Fruit fly (Drosophila melanogaster) whole organism, embryonic: Measurements from ENCODE around the gene Mtl.

Experiments used
- Ada2b ChIP-seq: fragments of 200-800 bp; sonication (Bioruptor generic); IDR thresholded peaks from 2 replicates; pipeline ENCODE4 v1.3.6; 2022; ENCODE audit warnings: missing biosample characterization, missing genetic modification characterization
- Asciz ChIP-seq: fragments of 200-800 bp; sonication (Bioruptor generic); optimal IDR thresholded peaks from 2 replicates; lab custom pipeline; 2017; ENCODE audit warnings: missing biosample characterization, mild to moderate bottlenecking, missing genetic modification characterization, missing genetic modification reagents
- Atf6 ChIP-seq: fragments of 200-800 bp; sonication (Bioruptor generic); IDR thresholded peaks from 2 replicates; pipeline ENCODE4 v1.3.6; 2022; ENCODE audit warnings: missing biosample characterization, missing genetic modification characterization
- Bgb ChIP-seq: fragments of 200-800 bp; sonication (Bioruptor generic); IDR thresholded peaks from 2 replicates; pipeline ENCODE4 v1.3.6; 2022; ENCODE audit warnings: missing biosample characterization, missing genetic modification characterization; ENCODE audit not compliant: partially characterized antibody
- CG10147 ChIP-seq: fragments of 200-800 bp; sonication (Bioruptor generic); optimal IDR thresholded peaks from 2 replicates; lab custom pipeline; 2019; ENCODE audit warnings: missing biosample characterization, mild to moderate bottlenecking, missing genetic modification characterization, moderate library complexity
- CG10274 ChIP-seq: fragments of 200-800 bp; sonication (Bioruptor generic); optimal IDR thresholded peaks from 3 replicates; lab custom pipeline; 2017; ENCODE audit warnings: missing biosample characterization, mild to moderate bottlenecking, missing genetic modification characterization
- CG10431 ChIP-seq: fragments of 200-800 bp; sonication (Bioruptor generic); optimal IDR thresholded peaks from 3 replicates; lab custom pipeline; 2018; ENCODE audit warnings: missing biosample characterization, mild to moderate bottlenecking, missing genetic modification characterization
- CG10979 ChIP-seq: fragments of 200-800 bp; sonication (Bioruptor generic); optimal IDR thresholded peaks from 2 replicates; lab custom pipeline; 2018; ENCODE audit warnings: missing biosample characterization, mild to moderate bottlenecking, missing genetic modification characterization, moderate library complexity
- CG12236 ChIP-seq: fragments of 200-800 bp; sonication (Bioruptor generic); optimal IDR thresholded peaks from 2 replicates; lab custom pipeline; 2016; ENCODE audit warnings: missing biosample characterization, missing genetic modification characterization
- CG12744 ChIP-seq: fragments of 200-800 bp; sonication (Bioruptor generic); optimal IDR thresholded peaks from 2 replicates; lab custom pipeline; 2016; ENCODE audit warnings: missing biosample characterization, missing genetic modification characterization
- CG13287 ChIP-seq: fragments of 200-800 bp; sonication (Bioruptor generic); IDR thresholded peaks from 2 replicates; pipeline ENCODE4 v1.3.6; 2022; ENCODE audit warnings: missing biosample characterization, missing genetic modification characterization; ENCODE audit not compliant: partially characterized antibody
- CG13296 ChIP-seq: fragments of 200-800 bp; sonication (Bioruptor generic); optimal IDR thresholded peaks from 3 replicates; lab custom pipeline; 2018; ENCODE audit warnings: missing biosample characterization, mild to moderate bottlenecking, missing genetic modification characterization
- CG15073 ChIP-seq: fragments of 200-800 bp; sonication (Bioruptor generic); optimal IDR thresholded peaks from 2 replicates; lab custom pipeline; 2016; ENCODE audit warnings: missing biosample characterization, missing genetic modification characterization
- CG16863 ChIP-seq: fragments of 200-800 bp; sonication (Bioruptor generic); optimal IDR thresholded peaks from 3 replicates; lab custom pipeline; 2016; ENCODE audit warnings: missing biosample characterization, missing genetic modification characterization
- CG17361 ChIP-seq: fragments of 200-800 bp; sonication (Bioruptor generic); IDR thresholded peaks from 3 replicates; pipeline ENCODE4 v1.3.6; 2022; ENCODE audit warnings: missing biosample characterization, missing genetic modification characterization
- CG2116 ChIP-seq: fragments of 200-800 bp; sonication (Bioruptor generic); optimal IDR thresholded peaks from 3 replicates; lab custom pipeline; 2018; ENCODE audit warnings: missing biosample characterization, mild to moderate bottlenecking, missing genetic modification characterization
- CG30020 ChIP-seq: fragments of 200-800 bp; optimal IDR thresholded peaks from 2 replicates; lab custom pipeline; 2019; ENCODE audit warnings: missing biosample characterization, mild to moderate bottlenecking, missing genetic modification characterization, moderate library complexity
- CG32532 ChIP-seq: fragments of 200-800 bp; sonication (Bioruptor generic); IDR thresholded peaks from 2 replicates; pipeline ENCODE4 v1.3.6; 2022; ENCODE audit warnings: missing biosample characterization, missing genetic modification characterization
- CG34376 ChIP-seq: fragments of 200-800 bp; sonication (Bioruptor generic); optimal IDR thresholded peaks from 2 replicates; lab custom pipeline; 2018; ENCODE audit warnings: missing biosample characterization, mild to moderate bottlenecking, missing genetic modification characterization
- CG3726 ChIP-seq: fragments of 200-800 bp; sonication (Bioruptor generic); IDR thresholded peaks from 3 replicates; pipeline ENCODE4, ENCODE4 v1.3.6; 2022; ENCODE audit warnings: missing biosample characterization, missing genetic modification characterization
- CG6272 ChIP-seq: fragments of 200-800 bp; sonication (Bioruptor generic); IDR thresholded peaks from 2 replicates; pipeline ENCODE4 v1.3.6; 2022; ENCODE audit warnings: missing biosample characterization, missing genetic modification characterization
- CG6689 ChIP-seq: fragments of 200-800 bp; sonication (Bioruptor generic); IDR thresholded peaks from 2 replicates; pipeline ENCODE4 v1.3.6; 2022; ENCODE audit warnings: missing biosample characterization, missing genetic modification characterization
- CG8281 ChIP-seq: fragments of 200-800 bp; sonication (Bioruptor generic); optimal IDR thresholded peaks from 2 replicates; lab custom pipeline; 2018; ENCODE audit warnings: missing biosample characterization, mild to moderate bottlenecking, missing genetic modification characterization, moderate library complexity
- CG9727 ChIP-seq: fragments of 200-800 bp; sonication (Bioruptor generic); optimal IDR thresholded peaks from 3 replicates; lab custom pipeline; 2017; ENCODE audit warnings: missing biosample characterization, mild to moderate bottlenecking, missing genetic modification characterization
- CG9932 ChIP-seq: fragments of 200-800 bp; sonication (Bioruptor generic); IDR thresholded peaks from 2 replicates; pipeline ENCODE4 v1.3.6; 2022; ENCODE audit warnings: missing biosample characterization, missing genetic modification characterization
- Dip2 ChIP-seq: fragments of 200-800 bp; sonication (Bioruptor generic); IDR thresholded peaks from 2 replicates; pipeline ENCODE4 v1.3.6; 2022; ENCODE audit warnings: missing biosample characterization, missing genetic modification characterization
- Dref ChIP-seq: fragments of 200-800 bp; sonication (Bioruptor generic); IDR thresholded peaks from 2 replicates; pipeline ENCODE4 v1.3.6; 2022; ENCODE audit warnings: missing biosample characterization, missing genetic modification characterization
- Ets97D ChIP-seq: fragments of 200-800 bp; sonication (Bioruptor generic); optimal IDR thresholded peaks from 3 replicates; lab custom pipeline; 2016; ENCODE audit warnings: missing biosample characterization, missing genetic modification characterization
- Neu2 ChIP-seq: fragments of 200-800 bp; sonication (Bioruptor generic); optimal IDR thresholded peaks from 3 replicates; lab custom pipeline; 2016; ENCODE audit warnings: missing biosample characterization, missing genetic modification characterization, borderline replicate concordance
- Rx ChIP-seq: fragments of 200-800 bp; sonication (Bioruptor generic); IDR thresholded peaks from 2 replicates; pipeline ENCODE4 v1.3.6; 2022; ENCODE audit warnings: missing biosample characterization, missing genetic modification characterization
- Side ChIP-seq: fragments of 200-800 bp; sonication (Bioruptor generic); optimal IDR thresholded peaks from 2 replicates; lab custom pipeline; 2016; ENCODE audit warnings: missing biosample characterization, missing genetic modification characterization
- Sox100B ChIP-seq: fragments of 200-800 bp; sonication (Bioruptor generic); optimal IDR thresholded peaks from 3 replicates; lab custom pipeline; 2018; ENCODE audit warnings: missing biosample characterization, mild to moderate bottlenecking, missing genetic modification characterization
- Sox102F ChIP-seq: fragments of 200-800 bp; sonication (Bioruptor generic); optimal IDR thresholded peaks from 2 replicates; lab custom pipeline; 2018; ENCODE audit warnings: missing biosample characterization, mild to moderate bottlenecking, missing genetic modification characterization, moderate library complexity
- ara ChIP-seq: fragments of 200-800 bp; sonication (Bioruptor generic); IDR thresholded peaks from 2 replicates; pipeline ENCODE4 v1.3.6; 2022; ENCODE audit warnings: missing biosample characterization, missing genetic modification characterization
- bab2 ChIP-seq: fragments of 200-800 bp; sonication (Bioruptor generic); optimal IDR thresholded peaks from 2 replicates; lab custom pipeline; 2016; ENCODE audit warnings: missing biosample characterization, missing genetic modification characterization
- bowl ChIP-seq: fragments of 200-800 bp; sonication (Bioruptor generic); IDR thresholded peaks from 2 replicates; pipeline ENCODE4 v1.3.6; 2022; ENCODE audit warnings: missing biosample characterization, missing genetic modification characterization
- crol ChIP-seq: fragments of 200-800 bp; sonication (Bioruptor generic); IDR thresholded peaks from 2 replicates; pipeline ENCODE4 v1.3.6; 2022; ENCODE audit warnings: missing biosample characterization, missing genetic modification characterization
- da ChIP-seq: fragments of 200-800 bp; sonication (Bioruptor generic); optimal IDR thresholded peaks from 2 replicates; lab custom pipeline; 2016; ENCODE audit warnings: missing biosample characterization, missing genetic modification characterization
- dan ChIP-seq: fragments of 200-800 bp; sonication (Bioruptor generic); IDR thresholded peaks from 2 replicates; pipeline ENCODE4 v1.3.6; 2022; ENCODE audit warnings: missing biosample characterization, missing genetic modification characterization
- dimm ChIP-seq: fragments of 200-800 bp; sonication (Bioruptor generic); IDR thresholded peaks from 2 replicates; pipeline ENCODE4 v1.3.6; 2022; ENCODE audit warnings: missing biosample characterization, missing genetic modification characterization
- exex ChIP-seq: fragments of 200-800 bp; sonication (Bioruptor generic); optimal IDR thresholded peaks from 4 replicates; lab custom pipeline; 2018; ENCODE audit warnings: missing biosample characterization, mild to moderate bottlenecking, missing genetic modification characterization, moderate library complexity
- insv ChIP-seq, 2 experiments: fragments of 200-800 bp; sonication (Bioruptor generic); optimal IDR thresholded peaks; 3 replicates each; lab custom pipeline; 2016 to 2018; ENCODE audit warnings: missing biosample characterization in 2 of 2, missing genetic modification characterization in 2 of 2
- jumu ChIP-seq: fragments of 200-800 bp; sonication (Bioruptor generic); optimal IDR thresholded peaks from 3 replicates; lab custom pipeline; 2016; ENCODE audit warnings: missing biosample characterization, missing genetic modification characterization
- kay ChIP-seq: fragments of 200-800 bp; sonication (Bioruptor generic); optimal IDR thresholded peaks from 2 replicates; lab custom pipeline; 2016; ENCODE audit warnings: missing biosample characterization, missing genetic modification characterization
- odd ChIP-seq: fragments of 200-800 bp; sonication (Bioruptor generic); optimal IDR thresholded peaks from 2 replicates; lab custom pipeline; 2017; ENCODE audit warnings: missing biosample characterization, mild to moderate bottlenecking, missing genetic modification characterization
- p53 ChIP-seq: fragments of 200-800 bp; sonication (Bioruptor generic); optimal IDR thresholded peaks from 2 replicates; lab custom pipeline; 2016; ENCODE audit warnings: missing biosample characterization, missing genetic modification characterization
- salm ChIP-seq: fragments of 200-800 bp; sonication (Bioruptor generic); optimal IDR thresholded peaks from 2 replicates; lab custom pipeline; 2018; ENCODE audit warnings: missing biosample characterization, mild to moderate bottlenecking, missing genetic modification characterization
- sima ChIP-seq: fragments of 200-800 bp; sonication (Bioruptor generic); optimal IDR thresholded peaks from 2 replicates; lab custom pipeline; 2016; ENCODE audit warnings: missing biosample characterization, missing genetic modification characterization
- sqz ChIP-seq: fragments of 200-800 bp; sonication (Bioruptor generic); optimal IDR thresholded peaks from 3 replicates; lab custom pipeline; 2018; ENCODE audit warnings: missing biosample characterization, mild to moderate bottlenecking, missing genetic modification characterization
- zen2 ChIP-seq: fragments of 200-800 bp; sonication (Bioruptor generic); IDR thresholded peaks from 3 replicates; pipeline ENCODE4 v1.3.6; 2022; ENCODE audit warnings: missing biosample characterization, missing genetic modification characterization; ENCODE audit not compliant: partially characterized antibody

Gene Mtl

DNA sequence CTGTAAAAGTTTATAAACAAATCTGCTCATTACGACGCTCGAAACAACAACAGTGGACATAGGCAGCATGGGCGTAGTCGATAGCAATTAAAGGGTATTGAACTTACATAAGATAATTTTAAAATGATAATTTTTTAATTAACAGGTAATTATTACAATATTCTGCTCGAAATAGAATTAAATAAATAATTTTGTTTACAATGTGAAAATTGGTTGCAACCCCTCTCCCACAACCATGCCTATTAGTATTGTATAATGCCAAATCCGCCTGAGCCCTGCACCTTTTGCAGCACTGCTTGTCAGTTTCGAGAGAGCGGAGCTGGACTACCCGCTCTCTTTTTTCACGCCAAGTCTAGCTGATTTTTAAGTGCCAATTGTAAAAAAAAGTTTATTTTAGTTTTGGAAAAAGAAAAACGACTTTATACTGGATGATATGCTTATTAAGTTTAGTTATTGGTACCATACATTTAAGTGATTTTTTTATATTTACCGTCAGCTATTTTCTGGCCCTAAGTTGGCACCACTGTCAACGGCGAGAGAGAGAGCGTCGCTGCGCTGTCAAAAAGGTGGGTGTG, at the start of gene Mtl, which contains the start of gene CG5611 (continued):
- TF ChIP-seq CG30020 (tag; lab: Kevin White, UChicago) (peak; percentile 93), Ets97D (GFP tag; lab: Kevin White, UChicago) (peak; percentile 95), Dip2 (GFP tag; lab: Robert Waterston, UW) (peak; percentile 83), CG16863 (peak; percentile 97), ara (GFP tag; lab: Robert Waterston, UW) (peak; percentile 100), CG13287 (GFP tag; lab: Robert Waterston, UW) (peak; percentile 28; the same call in 1 of the 2 replicates), CG15073 (GFP tag; lab: Kevin White, UChicago) (peak; percentile 93), Atf6 (GFP tag; lab: Robert Waterston, UW) (peak; percentile 100), Side (peak; percentile 94), CG12236 (GFP tag; lab: Kevin White, UChicago) (peak; percentile 90), CG9932 (GFP tag; lab: Robert Waterston, UW) (peak; percentile 100), CG32532 (peak; percentile 100), jumu (peak; percentile 97), odd (GFP tag; lab: Kevin White, UChicago) (peak; percentile 99), CG12744 (peak; percentile 98), bowl (peak; percentile 100), salm (tag; lab: Kevin White, UChicago) (peak; percentile 99), CG10147 (GFP tag; lab: Kevin White, UChicago) (peak; percentile 99), Asciz (GFP tag; lab: Kevin White, UChicago) (peak; percentile 99), zen2 (GFP tag; lab: Robert Waterston, UW) (no peak), CG13296 (GFP tag; lab: Kevin White, UChicago) (peak; percentile 99), exex (peak; percentile 98), CG17361 (peak; percentile 100), kay (GFP tag; lab: Kevin White, UChicago) (peak; percentile 99), Dref (GFP tag; lab: Robert Waterston, UW) (peak; percentile 59), crol (GFP tag; lab: Robert Waterston, UW) (peak; percentile 94), CG9727 (GFP tag; lab: Kevin White, UChicago) (peak; percentile 100), CG6689 (GFP tag; lab: Robert Waterston, UW) (peak; percentile 100), da (GFP tag; lab: Kevin White, UChicago) (peak; percentile 94), insv (GFP tag; optimal IDR thresholded peaks at IDR 0.05; lab: Kevin White, UChicago) (peak in 1 of 2 experiments; percentile 85), CG10431 (GFP tag; lab: Kevin White, UChicago) (peak; percentile 98), dan (peak; percentile 99), Sox100B (GFP tag; lab: Kevin White, UChicago) (peak; percentile 99), sqz (peak; percentile 99), CG6272 (GFP tag; lab: Robert Waterston, UW) (peak; percentile 100), CG2116 (peak; percentile 93), dimm (GFP tag; lab: Robert Waterston, UW) (peak; percentile 99), Neu2 (GFP tag; lab: Kevin White, UChicago) (peak; percentile 71), CG8281 (peak; percentile 96), CG10274 (GFP tag; lab: Kevin White, UChicago) (peak; percentile 95), Rx (GFP tag; lab: Robert Waterston, UW) (peak; percentile 100), CG3726 (peak; percentile 100), sima (GFP tag; lab: Kevin White, UChicago) (peak; percentile 91), Bgb (peak; percentile 40; the same call in 1 of the 2 replicates), p53 (peak; percentile 86), CG10979 (tag; lab: Kevin White, UChicago) (peak; percentile 100), bab2 (GFP tag; lab: Kevin White, UChicago) (peak; percentile 98), CG34376 (GFP tag; lab: Kevin White, UChicago) (peak; percentile 99), Sox102F (peak; percentile 100), Ada2b (GFP tag; lab: Robert Waterston, UW) (peak; percentile 100)
